Worm (Caenorhabditis elegans) whole organism, L4/young adult: ENCODE measurements around the gene C05D9.3.

ENCODE experiments used
- W03F9.2 ChIP-seq: fragments of 150-350 bp; optimal IDR thresholded peaks from 2 replicates; lab custom pipeline; 2014; ENCODE audit warnings: missing biosample characterization, missing genetic modification characterization
- dao-5 ChIP-seq: sonication (generic microtip); optimal IDR thresholded peaks from 2 replicates; lab custom pipeline; 2016; ENCODE audit warnings: missing genotype, missing genetic modification characterization, moderate library complexity, missing compliant biosample characterization
- him-1 ChIP-seq: sonication (generic microtip); optimal IDR thresholded peaks from 2 replicates; lab custom pipeline; 2016; ENCODE audit warnings: missing genotype, missing genetic modification reagents, missing genetic modification characterization, missing compliant biosample characterization

- TF ChIP-seq him-1 (tag; lab: Kevin White, UChicago) (no peak), dao-5 (tag; lab: Kevin White, UChicago) (no peak), W03F9.2 (tag; lab: Kevin White, UChicago) (no peak)
These were observed 42.7 kb upstream of the C05D9.3 start, which contains the start of gene mksr-1 for ce11 chrX:1068986-1069385.
